Fruit fly (Drosophila melanogaster) whole organism: ENCODE results near the gene CG9727.

Experiments
- CG8478 ChIP-seq: fragments of >200 bp; optimal IDR thresholded peaks from 2 replicates; lab custom pipeline; 2018; ENCODE audit warnings: inconsistent platforms
- Dll ChIP-seq: fragments of >200 bp; optimal IDR thresholded peaks from 2 replicates; lab custom pipeline; 2017
- EcR ChIP-seq, 2 experiments: fragments of >200 bp; optimal IDR thresholded peaks; 2 replicates each; lab custom pipeline; 2017; ENCODE audit warnings: missing biosample characterization in 2 of 2, missing genetic modification characterization in 2 of 2, missing genetic modification reagents in 2 of 2
- pan ChIP-seq: fragments of >200 bp; optimal IDR thresholded peaks from 2 replicates; lab custom pipeline; 2017
- psq ChIP-seq: fragments of >200 bp; optimal IDR thresholded peaks from 2 replicates; lab custom pipeline; 2017
- usp ChIP-seq: fragments of >200 bp; optimal IDR thresholded peaks from 2 replicates; lab custom pipeline; 2017; ENCODE audit warnings: missing biosample characterization, missing genetic modification characterization, mixed read lengths

- no peak for TF ChIP-seq psq (lab: Kevin White, UChicago)
- no peak for TF ChIP-seq Dll (lab: Kevin White, UChicago)
- TF ChIP-seq CG8478 = no peak
- no peak for TF ChIP-seq usp (GFP tag; lab: Kevin White, UChicago)
- no peak for TF ChIP-seq pan (lab: Kevin White, UChicago)
- TF ChIP-seq EcR (GFP tag; optimal IDR thresholded peaks at IDR 0.05; lab: Kevin White, UChicago) = no peak
Measured at dm6 chr3R:6416242-6416641, 40.2 kb downstream of the CG9727 start.
